Fruit fly (Drosophila melanogaster) whole organism, pupa: ENCODE results near the gene PIG-P.

Experiments
- CG10348 ChIP-seq: fragments of 200-800 bp; sonication (Bioruptor generic); IDR thresholded peaks from 2 replicates; pipeline ENCODE4 v1.3.6; 2022; ENCODE audit warnings: missing biosample characterization, missing genetic modification characterization
- CG12605 ChIP-seq: fragments of 200-800 bp; sonication (Bioruptor generic); IDR thresholded peaks from 2 replicates; pipeline ENCODE4 v1.3.6; 2022; ENCODE audit warnings: missing biosample characterization, missing genetic modification characterization
- CG13204 ChIP-seq: fragments of 200-800 bp; sonication (Bioruptor generic); optimal IDR thresholded peaks from 2 replicates; lab custom pipeline; 2018; ENCODE audit warnings: missing biosample characterization, mild to moderate bottlenecking, missing genetic modification characterization, moderate library complexity
- CG14655 ChIP-seq: fragments of 200-800 bp; sonication (Bioruptor generic); optimal IDR thresholded peaks from 3 replicates; lab custom pipeline; 2017; ENCODE audit warnings: mild to moderate bottlenecking, missing biosample characterization, missing genetic modification reagents, missing genetic modification characterization
- CG15710 ChIP-seq: fragments of 200-800 bp; sonication (Bioruptor generic); optimal IDR thresholded peaks from 2 replicates; lab custom pipeline; 2018; ENCODE audit warnings: missing biosample characterization, mild to moderate bottlenecking, missing genetic modification characterization, moderate library complexity
- CG17806 ChIP-seq: fragments of 200-800 bp; sonication (Bioruptor generic); optimal IDR thresholded peaks from 2 replicates; lab custom pipeline; 2018; ENCODE audit warnings: missing biosample characterization, mild to moderate bottlenecking, missing genetic modification characterization, moderate library complexity
- CG32121 ChIP-seq: fragments of 200-800 bp; sonication (Bioruptor generic); IDR thresholded peaks from 2 replicates; pipeline ENCODE4 v1.3.6; 2022; ENCODE audit warnings: missing biosample characterization, missing genetic modification characterization
- CG34367 ChIP-seq: fragments of 200-800 bp; sonication (Bioruptor generic); optimal IDR thresholded peaks from 2 replicates; lab custom pipeline; 2018; ENCODE audit warnings: missing biosample characterization, mild to moderate bottlenecking, missing genetic modification characterization
- CG4496 ChIP-seq: fragments of 200-800 bp; sonication (Bioruptor generic); IDR thresholded peaks from 3 replicates; pipeline ENCODE4 v1.3.6; 2022; ENCODE audit warnings: missing biosample characterization, missing genetic modification characterization
- CG8159 ChIP-seq: fragments of 200-800 bp; sonication (Bioruptor generic); optimal IDR thresholded peaks from 3 replicates; lab custom pipeline; 2018; ENCODE audit warnings: missing biosample characterization, mild to moderate bottlenecking, missing genetic modification characterization, moderate library complexity
- CG8301 ChIP-seq: fragments of 200-800 bp; sonication (Bioruptor generic); optimal IDR thresholded peaks from 2 replicates; lab custom pipeline; 2018; ENCODE audit warnings: missing biosample characterization, mild to moderate bottlenecking, missing genetic modification characterization
- CG9948 ChIP-seq: fragments of 200-800 bp; sonication (Bioruptor generic); optimal IDR thresholded peaks from 2 replicates; lab custom pipeline; 2018; ENCODE audit warnings: missing biosample characterization, mild to moderate bottlenecking, missing genetic modification characterization, moderate library complexity
- D1 ChIP-seq: fragments of 200-800 bp; sonication (Bioruptor generic); optimal IDR thresholded peaks from 2 replicates; lab custom pipeline; 2018; ENCODE audit warnings: missing biosample characterization, mild to moderate bottlenecking, missing genetic modification characterization, moderate library complexity
- EcR ChIP-seq: fragments of 200-800 bp; sonication (Bioruptor generic); optimal IDR thresholded peaks from 3 replicates; lab custom pipeline; 2019; ENCODE audit warnings: missing biosample characterization, missing genetic modification characterization, mild to moderate bottlenecking, moderate library complexity, missing genetic modification reagents
- Ets98B ChIP-seq: fragments of 200-800 bp; sonication (Bioruptor generic); IDR thresholded peaks from 2 replicates; pipeline ENCODE4 v1.3.6; 2022; ENCODE audit warnings: missing biosample characterization, missing genetic modification characterization
- Pif1A ChIP-seq: fragments of 200-800 bp; sonication (Bioruptor generic); optimal IDR thresholded peaks from 3 replicates; lab custom pipeline; 2016; ENCODE audit warnings: missing biosample characterization, missing genetic modification characterization
- Pif1B ChIP-seq: fragments of 200-800 bp; sonication (Bioruptor generic); optimal IDR thresholded peaks from 3 replicates; lab custom pipeline; 2016; ENCODE audit warnings: missing biosample characterization, missing genetic modification characterization
- Snoo ChIP-seq: fragments of 200-800 bp; sonication (Bioruptor generic); optimal IDR thresholded peaks from 3 replicates; lab custom pipeline; 2017; ENCODE audit warnings: missing biosample characterization, mild to moderate bottlenecking, missing genetic modification characterization, inconsistent platforms
- fd96Ca ChIP-seq: fragments of 200-800 bp; sonication (Bioruptor generic); IDR thresholded peaks from 3 replicates; pipeline ENCODE4 v1.3.6; 2022; ENCODE audit warnings: missing biosample characterization, missing genetic modification characterization
- gl ChIP-seq: fragments of 200-800 bp; sonication (Bioruptor generic); optimal IDR thresholded peaks from 2 replicates; lab custom pipeline; 2018; ENCODE audit warnings: missing biosample characterization, mild to moderate bottlenecking, missing genetic modification characterization
- rn ChIP-seq: fragments of 200-800 bp; sonication (Bioruptor generic); IDR thresholded peaks from 2 replicates; pipeline ENCODE4 v1.3.6; 2022; ENCODE audit warnings: missing biosample characterization, missing genetic modification characterization

PIG-P gene

dm6 chr3R:26007964-26008868 is 49.8 kb downstream of the PIG-P start:
- TF ChIP-seq D1 (tag; lab: Kevin White, UChicago) (no peak), Pif1B (GFP tag; lab: Kevin White, UChicago) (peak; percentile 52), Snoo (tag; lab: Kevin White, UChicago) (peak; percentile 61), CG10348 (no peak), CG9948 (tag; lab: Kevin White, UChicago) (peak; percentile 31), CG13204 (GFP tag; lab: Kevin White, UChicago) (peak; percentile 91), rn (GFP tag; lab: Robert Waterston, UW) (peak; percentile 52), CG32121 (GFP tag; lab: Robert Waterston, UW) (peak; percentile 49; the same call in 1 of the 2 replicates), Ets98B (GFP tag; lab: Robert Waterston, UW) (peak; percentile 76), CG4496 (GFP tag; lab: Robert Waterston, UW) (peak; percentile 86), CG17806 (peak; percentile 65), CG14655 (GFP tag; lab: Kevin White, UChicago) (peak; percentile 19), CG8159 (tag; lab: Kevin White, UChicago) (peak; percentile 69), CG8301 (tag; lab: Kevin White, UChicago) (peak; percentile 10), Pif1A (GFP tag; lab: Kevin White, UChicago) (peak; percentile 59), CG12605 (peak; percentile 75), CG15710 (peak; percentile 74), fd96Ca (peak; percentile 73), CG34367 (tag; lab: Kevin White, UChicago) (peak; percentile 66), gl (tag; lab: Kevin White, UChicago) (peak; percentile 92), EcR (peak; percentile 93)
